Fruit fly (Drosophila melanogaster) whole organism, pupa: ENCODE data around the gene KLHL18.

Experiments used
- CG10348 ChIP-seq: fragments of 200-800 bp; sonication (Bioruptor generic); IDR thresholded peaks from 2 replicates; pipeline ENCODE4 v1.3.6; 2022; ENCODE audit warnings: missing biosample characterization, missing genetic modification characterization
- CG12605 ChIP-seq: fragments of 200-800 bp; sonication (Bioruptor generic); IDR thresholded peaks from 2 replicates; pipeline ENCODE4 v1.3.6; 2022; ENCODE audit warnings: missing biosample characterization, missing genetic modification characterization
- CG32121 ChIP-seq: fragments of 200-800 bp; sonication (Bioruptor generic); IDR thresholded peaks from 2 replicates; pipeline ENCODE4 v1.3.6; 2022; ENCODE audit warnings: missing biosample characterization, missing genetic modification characterization
- CG8301 ChIP-seq: fragments of 200-800 bp; sonication (Bioruptor generic); optimal IDR thresholded peaks from 2 replicates; lab custom pipeline; 2018; ENCODE audit warnings: missing biosample characterization, mild to moderate bottlenecking, missing genetic modification characterization
- CG9948 ChIP-seq: fragments of 200-800 bp; sonication (Bioruptor generic); optimal IDR thresholded peaks from 2 replicates; lab custom pipeline; 2018; ENCODE audit warnings: missing biosample characterization, mild to moderate bottlenecking, missing genetic modification characterization, moderate library complexity
- EcR ChIP-seq: fragments of 200-800 bp; sonication (Bioruptor generic); optimal IDR thresholded peaks from 3 replicates; lab custom pipeline; 2019; ENCODE audit warnings: missing biosample characterization, missing genetic modification characterization, mild to moderate bottlenecking, moderate library complexity, missing genetic modification reagents
- Pif1A ChIP-seq: fragments of 200-800 bp; sonication (Bioruptor generic); optimal IDR thresholded peaks from 3 replicates; lab custom pipeline; 2016; ENCODE audit warnings: missing biosample characterization, missing genetic modification characterization

- TF ChIP-seq CG8301 (tag; lab: Kevin White, UChicago) = no peak
- TF ChIP-seq EcR (GFP tag; lab: Kevin White, UChicago) = no peak
- TF ChIP-seq Pif1A (GFP tag; lab: Kevin White, UChicago) = no peak
- TF ChIP-seq CG12605 = peak; percentile 26; the same call in 1 of the 2 replicates
- no peak for TF ChIP-seq CG10348 (GFP tag; lab: Robert Waterston, UW)
- TF ChIP-seq CG9948 = no peak
- TF ChIP-seq CG32121 (GFP tag; lab: Robert Waterston, UW) = no peak
These were observed 4.8 kb downstream of the KLHL18 start, which contains the start of gene Tk for dm6 chr3R:12005417-12005816.
